Fruit fly (Drosophila melanogaster) whole organism, embryonic: ENCODE results near the gene rno.
A peak's percentile ranks its signal among the peaks of the same experiment; 100 is the strongest.

Experiments
- Antp ChIP-seq: fragments of 200-800 bp; sonication (Bioruptor generic); optimal IDR thresholded peaks from 3 replicates; lab custom pipeline; 2016; ENCODE audit warnings: missing biosample characterization, missing genetic modification characterization
- Bgb ChIP-seq: fragments of 200-800 bp; sonication (Bioruptor generic); IDR thresholded peaks from 2 replicates; pipeline ENCODE4 v1.3.6; 2022; ENCODE audit warnings: missing biosample characterization, missing genetic modification characterization; ENCODE audit not compliant: partially characterized antibody
- CG10654 ChIP-seq: fragments of 200-800 bp; sonication (Bioruptor generic); optimal IDR thresholded peaks from 2 replicates; lab custom pipeline; 2016; ENCODE audit warnings: missing biosample characterization, missing genetic modification characterization
- CG11093 ChIP-seq: fragments of 200-800 bp; sonication (Bioruptor generic); IDR thresholded peaks from 3 replicates; pipeline ENCODE4 v1.3.6; 2022; ENCODE audit warnings: missing biosample characterization, missing genetic modification characterization
- CG11696 ChIP-seq: fragments of 200-800 bp; sonication (Bioruptor generic); IDR thresholded peaks from 2 replicates; pipeline ENCODE4 v1.3.6; 2022; ENCODE audit warnings: missing biosample characterization, missing genetic modification characterization
- CG12071 ChIP-seq: fragments of 200-800 bp; sonication (Bioruptor generic); optimal IDR thresholded peaks from 3 replicates; lab custom pipeline; 2018; ENCODE audit warnings: missing biosample characterization, mild to moderate bottlenecking, missing genetic modification characterization
- CG12299 ChIP-seq: fragments of 200-800 bp; sonication (Bioruptor generic); optimal IDR thresholded peaks from 2 replicates; lab custom pipeline; 2018; ENCODE audit warnings: missing biosample characterization, mild to moderate bottlenecking, missing genetic modification characterization
- CG14050 ChIP-seq: fragments of 200-800 bp; sonication (Bioruptor generic); IDR thresholded peaks from 3 replicates; pipeline ENCODE4 v1.3.6; 2022; ENCODE audit warnings: missing biosample characterization, missing genetic modification characterization
- CG17328 ChIP-seq: fragments of 200-800 bp; sonication (Bioruptor generic); IDR thresholded peaks from 2 replicates; pipeline ENCODE4 v1.3.6; 2022; ENCODE audit warnings: missing biosample characterization, missing genetic modification characterization
- CG17829 ChIP-seq: fragments of 200-800 bp; optimal IDR thresholded peaks from 2 replicates; lab custom pipeline; 2019; ENCODE audit warnings: missing biosample characterization, mild to moderate bottlenecking, missing genetic modification characterization, moderate library complexity
- CG18619 ChIP-seq: fragments of 200-800 bp; sonication (Bioruptor generic); optimal IDR thresholded peaks from 3 replicates; lab custom pipeline; 2017; ENCODE audit warnings: missing biosample characterization, mild to moderate bottlenecking, missing genetic modification characterization
- CG2889 ChIP-seq: fragments of 200-800 bp; sonication (Bioruptor generic); IDR thresholded peaks from 3 replicates; pipeline ENCODE4 v1.3.6; 2022; ENCODE audit warnings: missing biosample characterization, missing genetic modification characterization
- CG30403 ChIP-seq: fragments of 200-800 bp; sonication (Bioruptor generic); optimal IDR thresholded peaks from 3 replicates; lab custom pipeline; 2016; ENCODE audit warnings: missing biosample characterization, missing genetic modification characterization
- CG30431 ChIP-seq: fragments of 200-800 bp; sonication (Bioruptor generic); optimal IDR thresholded peaks from 2 replicates; lab custom pipeline; 2017; ENCODE audit warnings: missing biosample characterization, missing genetic modification characterization
- CG31365 ChIP-seq: fragments of 200-800 bp; sonication (Bioruptor generic); optimal IDR thresholded peaks from 2 replicates; lab custom pipeline; 2018; ENCODE audit warnings: missing biosample characterization, mild to moderate bottlenecking, missing genetic modification characterization
- CG31441 ChIP-seq: fragments of 200-800 bp; sonication (Bioruptor generic); IDR thresholded peaks from 2 replicates; pipeline ENCODE4 v1.3.6; 2022; ENCODE audit warnings: missing biosample characterization, missing genetic modification characterization
- CG32772 ChIP-seq: fragments of 200-800 bp; sonication (Bioruptor generic); IDR thresholded peaks from 2 replicates; pipeline ENCODE4 v1.3.6; 2022; ENCODE audit warnings: missing biosample characterization, missing genetic modification characterization
- CG34422 ChIP-seq: fragments of 200-800 bp; sonication (Bioruptor generic); IDR thresholded peaks from 3 replicates; pipeline ENCODE4 v1.3.6; 2022; ENCODE audit warnings: missing biosample characterization, missing genetic modification characterization
- CG4424 ChIP-seq: fragments of 200-800 bp; sonication (Bioruptor generic); optimal IDR thresholded peaks from 3 replicates; lab custom pipeline; 2016; ENCODE audit warnings: missing biosample characterization, missing genetic modification characterization
- CG9609 ChIP-seq: fragments of 200-800 bp; sonication (Bioruptor generic); optimal IDR thresholded peaks from 3 replicates; lab custom pipeline; 2016; ENCODE audit warnings: missing biosample characterization, missing genetic modification characterization
- CkIIα-i1 ChIP-seq: fragments of 200-800 bp; sonication (Bioruptor generic); IDR thresholded peaks from 2 replicates; pipeline ENCODE4 v1.3.6; 2022; ENCODE audit warnings: missing biosample characterization, missing genetic modification characterization
- Drgx ChIP-seq: fragments of 200-800 bp; sonication (Bioruptor generic); IDR thresholded peaks from 2 replicates; pipeline ENCODE4 v1.3.6; 2022; ENCODE audit warnings: missing biosample characterization, missing genetic modification characterization
- Eip74EF ChIP-seq, 2 experiments: fragments of 200-800 bp in 1 of 2; fragments of >200 bp in 1 of 2; sonication (Bioruptor generic) in 1 of 2; optimal IDR thresholded peaks; 2 replicates each; lab custom pipeline; 2017 to 2019; ENCODE audit warnings: missing biosample characterization in 2 of 2, missing genetic modification characterization in 2 of 2, mild to moderate bottlenecking in 1 of 2, moderate library complexity in 1 of 2
- H15 ChIP-seq: fragments of 200-800 bp; sonication (Bioruptor generic); IDR thresholded peaks from 3 replicates; pipeline ENCODE4 v1.3.6; 2022; ENCODE audit warnings: missing biosample characterization, missing genetic modification characterization
- HLHmδ ChIP-seq: fragments of 200-800 bp; sonication (Bioruptor generic); optimal IDR thresholded peaks from 2 replicates; lab custom pipeline; 2018; ENCODE audit warnings: missing biosample characterization, mild to moderate bottlenecking, missing genetic modification characterization, moderate library complexity
- PHDP ChIP-seq: fragments of 200-800 bp; sonication (Bioruptor generic); optimal IDR thresholded peaks from 3 replicates; lab custom pipeline; 2018; ENCODE audit warnings: missing biosample characterization, mild to moderate bottlenecking, missing genetic modification characterization, moderate library complexity
- Poxn ChIP-seq: fragments of 200-800 bp; sonication (Bioruptor generic); IDR thresholded peaks from 2 replicates; pipeline ENCODE4 v1.3.6; 2022; ENCODE audit warnings: missing biosample characterization, missing genetic modification characterization
- Tbp ChIP-seq: fragments of >200 bp; optimal IDR thresholded peaks from 2 replicates; lab custom pipeline; 2018; ENCODE audit warnings: missing biosample characterization, missing genetic modification characterization
- abd-A ChIP-seq: fragments of 200-800 bp; sonication (Bioruptor generic); optimal IDR thresholded peaks from 3 replicates; lab custom pipeline; 2019; ENCODE audit warnings: missing biosample characterization, mild to moderate bottlenecking, missing genetic modification characterization, moderate library complexity
- al ChIP-seq: fragments of 200-800 bp; sonication (Bioruptor generic); IDR thresholded peaks from 2 replicates; pipeline ENCODE4 v1.3.6; 2022; ENCODE audit warnings: missing biosample characterization, missing genetic modification characterization
- ara ChIP-seq: fragments of 200-800 bp; sonication (Bioruptor generic); IDR thresholded peaks from 2 replicates; pipeline ENCODE4 v1.3.6; 2022; ENCODE audit warnings: missing biosample characterization, missing genetic modification characterization
- chif ChIP-seq, 2 experiments: fragments of 200-800 bp; sonication (Bioruptor generic); optimal IDR thresholded peaks; 3 replicates each; lab custom pipeline; 2016; ENCODE audit warnings: missing biosample characterization in 2 of 2, missing genetic modification characterization in 2 of 2
- danr ChIP-seq: fragments of 200-800 bp; sonication (Bioruptor generic); IDR thresholded peaks from 2 replicates; pipeline ENCODE4 v1.3.6; 2022; ENCODE audit warnings: missing biosample characterization, missing genetic modification characterization
- dm ChIP-seq: fragments of 200-800 bp; sonication (Bioruptor generic); optimal IDR thresholded peaks from 3 replicates; lab custom pipeline; 2016; ENCODE audit warnings: missing biosample characterization, missing genetic modification characterization
- esg ChIP-seq: fragments of 200-800 bp; sonication (Bioruptor generic); conservative IDR thresholded peaks from 2 replicates; pipeline ENCODE4 v1.3.6; 2022; ENCODE audit warnings: missing biosample characterization, missing genetic modification characterization
- kah ChIP-seq: fragments of 200-800 bp; sonication (Bioruptor generic); optimal IDR thresholded peaks from 2 replicates; lab custom pipeline; 2018; ENCODE audit warnings: missing biosample characterization, mild to moderate bottlenecking, missing genetic modification characterization
- kni ChIP-seq: fragments of 200-800 bp; sonication (Bioruptor generic); optimal IDR thresholded peaks from 3 replicates; lab custom pipeline; 2017; ENCODE audit warnings: mild to moderate bottlenecking, missing biosample characterization, missing genetic modification reagents, missing genetic modification characterization
- maf-S ChIP-seq: fragments of 200-800 bp; sonication (Bioruptor generic); optimal IDR thresholded peaks from 2 replicates; lab custom pipeline; 2016; ENCODE audit warnings: missing biosample characterization, missing genetic modification characterization
- org-1 ChIP-seq: fragments of 200-800 bp; sonication (Bioruptor generic); optimal IDR thresholded peaks from 2 replicates; lab custom pipeline; 2017; ENCODE audit warnings: missing biosample characterization, missing genetic modification characterization
- otp ChIP-seq: fragments of 200-800 bp; sonication (Bioruptor generic); IDR thresholded peaks from 3 replicates; pipeline ENCODE4, ENCODE4 v1.3.6; 2022; ENCODE audit warnings: missing biosample characterization, missing genetic modification characterization
- p53 ChIP-seq: fragments of 200-800 bp; sonication (Bioruptor generic); optimal IDR thresholded peaks from 2 replicates; lab custom pipeline; 2016; ENCODE audit warnings: missing biosample characterization, missing genetic modification characterization
- rib ChIP-seq: fragments of 200-800 bp; sonication (Bioruptor generic); IDR thresholded peaks from 2 replicates; pipeline ENCODE4 v1.3.6; 2022; ENCODE audit warnings: missing biosample characterization, missing genetic modification characterization
- ro ChIP-seq: fragments of 200-800 bp; sonication (Bioruptor generic); IDR thresholded peaks from 2 replicates; pipeline ENCODE4 v1.3.6; 2022; ENCODE audit warnings: missing biosample characterization, missing genetic modification characterization
- sd ChIP-seq: fragments of 200-800 bp; sonication (Bioruptor generic); optimal IDR thresholded peaks from 3 replicates; lab custom pipeline; 2018; ENCODE audit warnings: missing biosample characterization, mild to moderate bottlenecking, missing genetic modification characterization, moderate library complexity
- sob ChIP-seq: fragments of 200-800 bp; sonication (Bioruptor generic); IDR thresholded peaks from 2 replicates; pipeline ENCODE4 v1.3.6; 2022; ENCODE audit warnings: missing biosample characterization, missing genetic modification characterization
- sqz ChIP-seq: fragments of 200-800 bp; sonication (Bioruptor generic); optimal IDR thresholded peaks from 3 replicates; lab custom pipeline; 2018; ENCODE audit warnings: missing biosample characterization, mild to moderate bottlenecking, missing genetic modification characterization
- unc-4 ChIP-seq: fragments of 200-800 bp; sonication (Bioruptor generic); IDR thresholded peaks from 2 replicates; pipeline ENCODE4 v1.3.6; 2022; ENCODE audit warnings: missing biosample characterization, missing genetic modification characterization; ENCODE audit not compliant: partially characterized antibody
- wdn ChIP-seq: fragments of 200-800 bp; sonication (Bioruptor generic); IDR thresholded peaks from 2 replicates; pipeline ENCODE4 v1.3.6; 2022; ENCODE audit warnings: missing biosample characterization, missing genetic modification characterization
- wor ChIP-seq: fragments of 200-800 bp; sonication (Bioruptor generic); IDR thresholded peaks from 2 replicates; pipeline ENCODE4 v1.3.6; 2022; ENCODE audit warnings: missing biosample characterization, missing genetic modification characterization

rno gene

dm6 chr3L:223019-223902 is 23.7 kb upstream of the rno start, which contains the start of the genes pyx and CG33229:
Gene pyx (minus strand): TSS chr3L:223069.
Gene CG33229 (plus strand): TSS chr3L:223852.
- TF ChIP-seq rib (GFP tag; lab: Robert Waterston, UW) (no peak; the same call in 1 of the 2 replicates), kni (peak; percentile 29), sob (GFP tag; lab: Robert Waterston, UW) (peak; percentile 86), CG9609 (GFP tag; lab: Kevin White, UChicago) (peak; percentile 88), p53 (GFP tag; lab: Kevin White, UChicago) (no peak), CG14050 (peak; percentile 68), sd (tag; lab: Kevin White, UChicago) (peak; percentile 31), Drgx (peak; percentile 77), ara (peak; percentile 58), CG32772 (GFP tag; lab: Robert Waterston, UW) (peak; percentile 74; the same call in 1 of the 2 replicates), CG10654 (GFP tag; lab: Kevin White, UChicago) (peak; percentile 83), CG12299 (peak; percentile 35), H15 (GFP tag; lab: Robert Waterston, UW) (peak; percentile 70; the same call in 1 of the 3 replicates), Poxn (peak; percentile 40; the same call in 1 of the 2 replicates), CG11696 (GFP tag; lab: Robert Waterston, UW) (peak; percentile 71), kah (GFP tag; lab: Kevin White, UChicago) (peak; percentile 39), CG4424 (peak; percentile 89), CG17328 (peak; percentile 45; the same call in 1 of the 2 replicates), abd-A (tag; lab: Kevin White, UChicago) (no peak), CG17829 (peak; percentile 71), al (peak; percentile 86), Tbp (GFP tag; lab: Kevin White, UChicago) (no peak), maf-S (GFP tag; lab: Kevin White, UChicago) (peak; percentile 70), unc-4 (GFP tag; lab: Robert Waterston, UW) (0 out of 2 replicates have a peak, but pooled peaks have one; percentile 27), org-1 (GFP tag; lab: Kevin White, UChicago) (peak; percentile 64), CG30431 (GFP tag; lab: Kevin White, UChicago) (peak; percentile 70), ro (GFP tag; lab: Robert Waterston, UW) (peak; percentile 44; the same call in 1 of the 2 replicates), otp (GFP tag; lab: Robert Waterston, UW) (no peak), Bgb (no peak), CG11093 (GFP tag; lab: Robert Waterston, UW) (peak; percentile 75), wdn (GFP tag; lab: Robert Waterston, UW) (peak; percentile 75), esg (GFP tag; lab: Robert Waterston, UW) (peak; percentile 77; the same call in 1 of the 2 replicates), CG18619 (GFP tag; lab: Kevin White, UChicago) (peak; percentile 87), PHDP (tag; lab: Kevin White, UChicago) (peak; percentile 75), CG2889 (peak; percentile 60; the same call in 2 of the 3 replicates), CG31441 (GFP tag; lab: Robert Waterston, UW) (peak; percentile 80; the same call in 1 of the 2 replicates), CkIIα-i1 (GFP tag; lab: Robert Waterston, UW) (0 out of 2 replicates have a peak, but pooled peaks have one; percentile 11), Antp (GFP tag; lab: Kevin White, UChicago) (peak; percentile 80), Eip74EF (GFP tag; optimal IDR thresholded peaks at IDR 0.05; lab: Kevin White, UChicago) (no peak), sqz (GFP tag; lab: Kevin White, UChicago) (peak; percentile 24), HLHmδ (GFP tag; lab: Kevin White, UChicago) (no peak), danr (GFP tag; lab: Robert Waterston, UW) (peak; percentile 73), CG31365 (tag; lab: Kevin White, UChicago) (peak; percentile 17), dm (GFP tag; lab: Kevin White, UChicago) (peak; percentile 32), CG12071 (peak; percentile 70), CG34422 (GFP tag; lab: Robert Waterston, UW) (peak; percentile 88), wor (GFP tag; lab: Robert Waterston, UW) (peak; percentile 68), CG30403 (GFP tag; lab: Kevin White, UChicago) (peak; percentile 95), chif (GFP tag; optimal IDR thresholded peaks at IDR 0.05; lab: Kevin White, UChicago) (peak; percentile 73 to 79)
